Worm (Caenorhabditis elegans): ENCODE measurements around the gene R13A5.15.

DNA sequence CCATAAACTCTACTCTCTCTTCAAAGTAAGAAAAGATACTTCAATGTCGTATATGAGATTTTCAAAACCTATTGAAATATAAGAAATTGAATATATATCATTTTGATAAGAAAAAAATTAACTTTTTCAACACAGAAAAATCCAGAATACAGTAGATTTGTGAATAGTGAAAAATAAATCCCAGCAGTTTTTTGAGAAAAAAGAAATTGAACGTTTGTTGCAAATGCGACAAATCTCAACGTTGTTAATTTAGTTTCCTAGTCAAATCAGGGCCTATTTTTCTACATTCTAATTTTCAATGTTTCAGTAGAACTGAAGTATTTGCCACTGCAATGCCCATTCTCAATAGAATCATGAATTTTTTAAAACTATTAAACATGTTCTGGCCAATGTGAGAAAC is 26.4 kb upstream of the R13A5.15 start, which contains the start of gene T04A6.2:
- no peak for TF ChIP-seq ceh-36 (tag; optimal IDR thresholded peaks at IDR 0.05)
- TF ChIP-seq tbx-11 (GFP tag; IDR thresholded peaks at IDR 0.05): no peak
- no peak for TF ChIP-seq hnd-1 (tag; optimal IDR thresholded peaks at IDR 0.05)
- no peak for TF ChIP-seq B0310.2 (tag; optimal IDR thresholded peaks at IDR 0.05)
- no peak for TF ChIP-seq sea-1 (GFP tag; conservative IDR thresholded peaks at IDR 0.05)
- no peak for TF ChIP-seq F13C5.2 (tag; optimal IDR thresholded peaks at IDR 0.05)
- no peak for TF ChIP-seq flt-1 (GFP tag; IDR thresholded peaks at IDR 0.05)
- no peak for TF ChIP-seq pes-1 (GFP tag; IDR thresholded peaks at IDR 0.05)
- TF ChIP-seq ama-1 (optimal IDR thresholded peaks at IDR 0.05): no peak
- TF ChIP-seq scrt-1 (GFP tag; IDR thresholded peaks at IDR 0.05): no peak
- no peak for TF ChIP-seq hmg-4 (GFP tag; optimal IDR thresholded peaks at IDR 0.05)
